Worm (Caenorhabditis elegans): ENCODE measurements around the gene srh-154.

- TF ChIP-seq tbx-11 (GFP tag; IDR thresholded peaks at IDR 0.05) (no peak), pes-1 (GFP tag; IDR thresholded peaks at IDR 0.05) (no peak), hmg-4 (GFP tag; optimal IDR thresholded peaks at IDR 0.05) (no peak), flt-1 (GFP tag; IDR thresholded peaks at IDR 0.05) (no peak), hnd-1 (tag; optimal IDR thresholded peaks at IDR 0.05) (no peak), ets-7 (tag; optimal IDR thresholded peaks at IDR 0.05) (no peak), ama-1 (optimal IDR thresholded peaks at IDR 0.05) (no peak), sea-1 (GFP tag; conservative IDR thresholded peaks at IDR 0.05) (no peak), B0310.2 (tag; optimal IDR thresholded peaks at IDR 0.05) (no peak), hmbx-1 (tag; optimal IDR thresholded peaks at IDR 0.05) (no peak)
Measured at ce11 chrV:17466751-17467150, 27.2 kb downstream of the srh-154 start, which contains the start of gene srw-72.
